Fruit fly (Drosophila melanogaster): ENCODE data around the gene CG34404.

DNA sequence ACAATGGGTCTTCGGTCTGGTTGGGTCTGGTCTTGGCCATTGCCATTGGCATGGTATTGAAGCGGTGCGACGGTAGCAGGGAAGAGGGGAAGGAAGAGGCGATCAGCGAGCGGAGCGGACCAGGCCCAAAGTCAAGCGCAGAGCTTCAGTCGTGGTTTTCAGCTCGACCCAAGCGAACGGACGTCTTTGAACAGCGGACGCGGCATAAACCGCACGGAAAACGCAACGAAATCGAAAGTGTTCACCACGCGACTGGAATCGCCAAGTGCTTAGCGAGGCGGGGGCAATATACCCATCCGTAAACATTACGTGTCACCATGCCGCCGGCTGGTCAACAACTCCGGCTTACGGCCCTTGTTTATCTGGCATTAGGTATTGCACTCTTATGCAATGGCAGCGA, 51.1 kb downstream of the CG34404 start, which contains the start of gene CG14866:
- TF ChIP-seq C15 (GFP tag; IDR thresholded peaks at IDR 0.05), result no peak
- TF ChIP-seq exex (tag; optimal IDR thresholded peaks at IDR 0.05), result no peak
